Worm (Caenorhabditis elegans): Measurements from ENCODE around the gene cng-1.

DNA sequence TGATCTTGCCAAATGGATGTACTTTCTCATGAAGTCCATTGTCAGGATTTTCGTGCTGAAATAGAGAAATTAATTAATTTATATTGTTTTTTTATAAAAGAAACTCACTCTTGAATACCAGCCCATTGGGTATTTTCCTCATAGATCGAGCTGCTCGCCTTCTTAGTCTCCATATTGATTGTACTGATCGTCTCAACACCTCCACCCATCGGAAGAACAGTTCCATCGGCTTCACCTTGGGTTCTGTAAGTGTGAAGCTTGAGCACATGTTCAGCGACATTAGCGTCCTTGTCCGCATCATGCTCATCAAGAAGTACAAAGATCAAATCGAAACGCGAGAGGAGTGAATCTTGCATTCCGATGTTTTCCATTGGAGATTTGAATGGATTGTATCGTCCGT is 26.5 kb upstream of the cng-1 start:
- TF ChIP-seq unc-55 (GFP tag; optimal IDR thresholded peaks at IDR 0.05): no peak
- TF ChIP-seq ref-2 (tag; optimal IDR thresholded peaks at IDR 0.05): no peak
- no peak for TF ChIP-seq fkh-10 (GFP tag; optimal IDR thresholded peaks at IDR 0.05)
- TF ChIP-seq dmd-4 (tag; optimal IDR thresholded peaks at IDR 0.05; ENCODE audit: borderline replicate concordance): no peak

Data from whole organism, late embryonic.